Fruit fly (Drosophila melanogaster): ENCODE measurements around the gene Spag1.

The Spag1 gene

dm6 chr3R:26980282-26980691 is 32.7 kb downstream of the Spag1 start (continued):
- TF ChIP-seq zen2 (GFP tag; IDR thresholded peaks at IDR 0.05; ENCODE audit: partially characterized antibody) (peak; percentile 37; the same call in 2 of the 3 replicates), CG6654 (GFP tag; optimal IDR thresholded peaks at IDR 0.05) (no peak), ci (GFP tag; IDR thresholded peaks at IDR 0.05) (peak; percentile 38; the same call in 1 of the 3 replicates), E2f2 (GFP tag; IDR thresholded peaks at IDR 0.05) (no peak), B-H2 (GFP tag; optimal IDR thresholded peaks at IDR 0.05) (peak; percentile 30), CG8765 (GFP tag; IDR thresholded peaks at IDR 0.05) (no peak), CG10209 (GFP tag; optimal IDR thresholded peaks at IDR 0.05) (no peak), BEAF-32 (GFP tag; optimal IDR thresholded peaks at IDR 0.05) (peak; percentile 9), ash1 (GFP tag; optimal IDR thresholded peaks at IDR 0.05) (no peak), B-H1 (GFP tag; IDR thresholded peaks at IDR 0.05) (no peak), CG17328 (GFP tag; IDR thresholded peaks at IDR 0.05) (no peak), HmgD (GFP tag; optimal IDR thresholded peaks at IDR 0.05) (no peak), CG13894 (tag; optimal IDR thresholded peaks at IDR 0.05) (peak; percentile 60), fd3F (GFP tag; optimal IDR thresholded peaks at IDR 0.05) (no peak), unpg (GFP tag; optimal IDR thresholded peaks at IDR 0.05) (no peak), schlank (tag; optimal IDR thresholded peaks at IDR 0.05) (no peak), nau (GFP tag; optimal IDR thresholded peaks at IDR 0.05) (no peak), CG2889 (GFP tag; IDR thresholded peaks at IDR 0.05) (no peak), disco-r (GFP tag; optimal IDR thresholded peaks at IDR 0.05) (no peak), ems (GFP tag; optimal IDR thresholded peaks at IDR 0.05) (no peak), CG15601 (tag; optimal IDR thresholded peaks at IDR 0.05) (no peak), ftz-f1 (GFP tag; optimal IDR thresholded peaks at IDR 0.05) (peak; percentile 83), CG3838 (GFP tag; optimal IDR thresholded peaks at IDR 0.05) (no peak), CG2875 (GFP tag; optimal IDR thresholded peaks at IDR 0.05) (no peak), CG1792 (GFP tag; optimal IDR thresholded peaks at IDR 0.05) (no peak), Spps (tag; optimal IDR thresholded peaks at IDR 0.05) (no peak), fd64A (GFP tag; optimal IDR thresholded peaks at IDR 0.05) (no peak), CG14441 (GFP tag; IDR thresholded peaks at IDR 0.05) (no peak), Rx (GFP tag; IDR thresholded peaks at IDR 0.05) (no peak), CG3163 (GFP tag; optimal IDR thresholded peaks at IDR 0.05) (no peak), CG1024 (GFP tag; IDR thresholded peaks at IDR 0.05) (no peak), Asciz (GFP tag; optimal IDR thresholded peaks at IDR 0.05) (no peak), Nf-YB (GFP tag; optimal IDR thresholded peaks at IDR 0.05) (no peak), NFAT (GFP tag; IDR thresholded peaks at IDR 0.05) (peak; percentile 39; the same call in 1 of the 2 replicates), CG10431 (GFP tag; optimal IDR thresholded peaks at IDR 0.05) (peak; percentile 90), Lhr (GFP tag; optimal IDR thresholded peaks at IDR 0.05) (no peak), lab (GFP tag; optimal IDR thresholded peaks at IDR 0.05) (peak; percentile 65), Hmr (GFP tag; optimal IDR thresholded peaks at IDR 0.05) (peak; percentile 15), Six4 (GFP tag; optimal IDR thresholded peaks at IDR 0.05) (no peak), Blimp-1 (GFP tag; optimal IDR thresholded peaks at IDR 0.05) (no peak), gcm2 (GFP tag; optimal IDR thresholded peaks at IDR 0.05) (no peak), seq (GFP tag; IDR thresholded peaks at IDR 0.05) (no peak), tna (GFP tag; IDR thresholded peaks at IDR 0.05; ENCODE audit: partially characterized antibody) (peak; percentile 68), Hey (tag; optimal IDR thresholded peaks at IDR 0.05) (no peak), Vsx1 (GFP tag; optimal IDR thresholded peaks at IDR 0.05) (peak; percentile 28), ham (GFP tag; IDR thresholded peaks at IDR 0.05) (no peak), TFAM (GFP tag; optimal IDR thresholded peaks at IDR 0.05) (no peak), CG34422 (GFP tag; IDR thresholded peaks at IDR 0.05) (peak; percentile 47; the same call in 1 of the 3 replicates), prd (optimal IDR thresholded peaks at IDR 0.05) (no peak), prd (GFP tag; IDR thresholded peaks at IDR 0.05) (no peak), kah (GFP tag; optimal IDR thresholded peaks at IDR 0.05) (no peak)
